Worm (Caenorhabditis elegans) whole organism, L3 larva: ENCODE results near the gene ras-2.

Experiments used
- R02D3.7 ChIP-seq: fragments of 150-350 bp; optimal IDR thresholded peaks from 2 replicates; lab custom pipeline; 2014; ENCODE audit warnings: missing biosample characterization, missing genetic modification characterization
- ama-1 ChIP-seq: fragments of 150-350 bp; optimal IDR thresholded peaks from 2 replicates; lab custom pipeline; 2018
- ceh-16 ChIP-seq: sonication (generic microtip); optimal IDR thresholded peaks from 2 replicates; lab custom pipeline; 2017; ENCODE audit warnings: missing biosample characterization, missing genetic modification characterization
- ceh-9 ChIP-seq: sonication (generic microtip); optimal IDR thresholded peaks from 2 replicates; lab custom pipeline; 2018; ENCODE audit warnings: missing biosample characterization, missing genetic modification characterization
- egl-27 ChIP-seq: sonication (generic microtip); optimal IDR thresholded peaks from 4 replicates; lab custom pipeline; 2017; ENCODE audit warnings: missing biosample characterization, missing genetic modification reagents, missing genetic modification characterization
- egl-5 ChIP-seq: fragments of 150-350 bp; optimal IDR thresholded peaks from 2 replicates; lab custom pipeline; 2017; ENCODE audit warnings: missing biosample characterization, missing genetic modification reagents, missing genetic modification characterization, inconsistent platforms
- elt-1 ChIP-seq: fragments of 150-350 bp; optimal IDR thresholded peaks from 2 replicates; lab custom pipeline; 2014; ENCODE audit warnings: missing biosample characterization, missing genetic modification characterization
- elt-2 ChIP-seq: sonication (generic microtip); optimal IDR thresholded peaks from 2 replicates; lab custom pipeline; 2016; ENCODE audit warnings: missing genetic modification reagents, mild to moderate bottlenecking, missing genetic modification characterization, missing compliant biosample characterization
- elt-3 ChIP-seq, 3 experiments: fragments of 150-350 bp in 1 of 3; sonication (generic microtip) in 2 of 3; optimal IDR thresholded peaks; 2 replicates in 2 of 3; 4 replicates in 1 of 3; lab custom pipeline; 2014 to 2017; ENCODE audit warnings: missing biosample characterization in 3 of 3, missing genetic modification characterization in 3 of 3
- fkh-10 ChIP-seq: sonication (generic microtip); optimal IDR thresholded peaks from 2 replicates; lab custom pipeline; 2017; ENCODE audit warnings: missing biosample characterization, missing genetic modification reagents, missing genetic modification characterization
- fkh-2 ChIP-seq: fragments of 150-350 bp; optimal IDR thresholded peaks from 2 replicates; lab custom pipeline; 2014; ENCODE audit warnings: missing biosample characterization, missing genetic modification reagents, missing genetic modification characterization
- hmg-11 ChIP-seq: sonication (generic microtip); optimal IDR thresholded peaks from 2 replicates; lab custom pipeline; 2016; ENCODE audit warnings: missing genetic modification characterization, missing compliant biosample characterization
- jun-1 ChIP-seq: fragments of 150-350 bp; optimal IDR thresholded peaks from 2 replicates; lab custom pipeline; 2014; ENCODE audit warnings: missing biosample characterization, missing genetic modification reagents, missing genetic modification characterization
- lin-15B ChIP-seq: fragments of 150-350 bp; optimal IDR thresholded peaks from 2 replicates; lab custom pipeline; 2014; ENCODE audit warnings: missing biosample characterization, missing genetic modification characterization
- lin-39 ChIP-seq: fragments of 150-350 bp; optimal IDR thresholded peaks from 2 replicates; lab custom pipeline; 2018; ENCODE audit warnings: missing biosample characterization, missing genetic modification reagents, missing genetic modification characterization
- mdl-1 ChIP-seq: fragments of 150-350 bp; optimal IDR thresholded peaks from 2 replicates; lab custom pipeline; 2014; ENCODE audit warnings: missing biosample characterization, missing genetic modification characterization
- nfya-1 ChIP-seq: sonication (generic microtip); optimal IDR thresholded peaks from 2 replicates; lab custom pipeline; 2017; ENCODE audit warnings: missing genetic modification characterization, mild to moderate bottlenecking, missing compliant biosample characterization, antibody characterized with exemption, moderate library complexity; ENCODE audit not compliant: insufficient read depth
- nhr-11 ChIP-seq: fragments of 150-350 bp; optimal IDR thresholded peaks from 2 replicates; lab custom pipeline; 2014; ENCODE audit warnings: missing biosample characterization, missing genetic modification characterization
- nhr-12 ChIP-seq: fragments of 150-350 bp; optimal IDR thresholded peaks from 2 replicates; lab custom pipeline; 2014; ENCODE audit warnings: missing biosample characterization, missing genetic modification characterization
- nhr-23 ChIP-seq: fragments of 150-350 bp; optimal IDR thresholded peaks from 2 replicates; lab custom pipeline; 2014; ENCODE audit warnings: missing biosample characterization, missing genetic modification reagents, missing genetic modification characterization
- nhr-237 ChIP-seq: fragments of 150-350 bp; optimal IDR thresholded peaks from 2 replicates; lab custom pipeline; 2014; ENCODE audit warnings: missing biosample characterization, missing genetic modification characterization
- nhr-25 ChIP-seq: sonication (generic microtip); optimal IDR thresholded peaks from 2 replicates; lab custom pipeline; 2017; ENCODE audit warnings: missing biosample characterization, missing genetic modification characterization
- nhr-28 ChIP-seq: fragments of 150-350 bp; optimal IDR thresholded peaks from 2 replicates; lab custom pipeline; 2014; ENCODE audit warnings: missing biosample characterization, missing genetic modification characterization
- nhr-43 ChIP-seq: sonication (generic microtip); optimal IDR thresholded peaks from 2 replicates; lab custom pipeline; 2016; ENCODE audit warnings: mild to moderate bottlenecking, missing genetic modification characterization, missing compliant biosample characterization; ENCODE audit not compliant: poor library complexity, severe bottlenecking
- nhr-76 ChIP-seq: fragments of 150-350 bp; sonication (generic microtip); optimal IDR thresholded peaks from 5 replicates; lab custom pipeline; 2014; ENCODE audit warnings: missing biosample characterization, missing genetic modification characterization
- nhr-77 ChIP-seq: fragments of 150-350 bp; optimal IDR thresholded peaks from 2 replicates; lab custom pipeline; 2014; ENCODE audit warnings: missing biosample characterization, missing genetic modification characterization
- pha-4 ChIP-seq: fragments of 150-350 bp; optimal IDR thresholded peaks from 2 replicates; lab custom pipeline; 2014; ENCODE audit warnings: missing biosample characterization, missing genetic modification reagents, missing genetic modification characterization
- skn-1 ChIP-seq: fragments of 150-350 bp; optimal IDR thresholded peaks from 2 replicates; lab custom pipeline; 2014; ENCODE audit warnings: missing biosample characterization, missing genetic modification characterization
- tbx-2 ChIP-seq: sonication (generic microtip); optimal IDR thresholded peaks from 2 replicates; lab custom pipeline; 2016; ENCODE audit warnings: mild to moderate bottlenecking, missing genetic modification characterization, missing compliant biosample characterization
- unc-39 ChIP-seq: sonication (generic microtip); optimal IDR thresholded peaks from 4 replicates; lab custom pipeline; 2017; ENCODE audit warnings: missing biosample characterization, missing genetic modification characterization
- unc-62 ChIP-seq: fragments of 150-350 bp; sonication (generic microtip); optimal IDR thresholded peaks from 4 replicates; lab custom pipeline; 2014; ENCODE audit warnings: missing biosample characterization, missing genetic modification reagents, missing genetic modification characterization
- ztf-11 ChIP-seq: fragments of 150-350 bp; optimal IDR thresholded peaks from 2 replicates; lab custom pipeline; 2014; ENCODE audit warnings: missing biosample characterization, missing genetic modification characterization

The ras-2 gene

DNA sequence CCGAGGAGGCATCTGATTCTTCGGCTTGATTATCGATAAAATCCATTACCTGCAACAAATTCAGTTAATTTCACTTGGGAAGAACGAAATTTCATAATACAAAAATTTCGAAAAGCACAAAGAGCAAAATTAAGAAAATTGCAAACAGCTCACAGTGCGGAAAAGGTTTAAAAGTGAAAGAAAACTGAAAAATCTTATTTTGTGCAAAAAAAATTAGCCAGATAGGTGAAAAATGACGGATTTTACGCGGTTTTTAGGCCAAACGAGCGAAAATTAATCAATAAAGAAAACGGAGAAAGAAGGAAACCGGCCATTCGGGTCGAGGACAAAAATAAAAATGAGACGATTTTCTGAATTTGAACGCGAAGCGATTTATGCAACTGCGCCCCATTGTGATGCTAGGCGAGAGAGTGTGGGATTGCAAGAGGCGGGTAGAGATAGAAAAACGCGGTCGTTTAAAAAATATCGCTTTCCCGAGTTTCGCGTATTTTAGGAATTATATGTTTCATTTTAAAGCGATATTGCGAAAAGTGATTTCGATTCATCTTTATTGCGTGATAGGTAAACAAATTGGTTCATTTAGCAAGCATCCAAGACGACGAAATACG is 19.2 kb downstream of the ras-2 start, which contains the start of gene emb-5:
Gene emb-5, minus strand, starts transcription at position 51 of the 608 bp plus-strand sequence.
- TF ChIP-seq lin-39 (tag; lab: Kevin White, UChicago) (peak; percentile 73), nhr-25 (peak; percentile 54), nhr-23 (tag; lab: Kevin White, UChicago) (peak; percentile 53), ceh-9 (no peak), nhr-43 (tag; lab: Kevin White, UChicago) (peak; percentile 3), hmg-11 (tag; lab: Kevin White, UChicago) (peak; percentile 25), elt-1 (tag; lab: Kevin White, UChicago) (no peak), egl-5 (tag; lab: Kevin White, UChicago) (peak; percentile 35), lin-15B (tag; lab: Kevin White, UChicago) (peak; percentile 81), pha-4 (no peak), R02D3.7 (tag; lab: Kevin White, UChicago) (peak; percentile 58)

DNA sequence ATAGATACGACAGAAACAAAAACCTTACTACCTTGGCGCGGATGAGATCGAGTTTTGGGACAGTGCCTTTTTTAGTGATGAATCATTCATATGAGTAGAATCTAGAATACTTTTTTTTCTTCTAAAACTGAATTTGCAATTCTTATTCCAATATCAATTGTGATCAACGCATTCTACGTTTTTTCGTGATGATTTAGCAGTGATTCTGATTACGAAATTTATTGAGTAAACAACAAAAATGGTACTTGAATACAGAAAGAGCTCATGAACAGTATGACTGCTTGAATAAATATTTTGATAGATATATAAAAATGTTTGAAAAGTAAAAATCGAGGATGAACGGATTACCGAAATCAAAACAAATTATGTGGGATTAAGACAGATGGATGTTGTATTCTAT is 24.8 kb downstream of the ras-2 start, which contains the start of gene him-18:
Gene him-18, minus strand, starts transcription at position 101 of the 400 bp plus-strand sequence.
- TF ChIP-seq fkh-10 (GFP tag; lab: Kevin White, UChicago) = no peak
- TF ChIP-seq, all 47 proteins: peak for 0

DNA sequence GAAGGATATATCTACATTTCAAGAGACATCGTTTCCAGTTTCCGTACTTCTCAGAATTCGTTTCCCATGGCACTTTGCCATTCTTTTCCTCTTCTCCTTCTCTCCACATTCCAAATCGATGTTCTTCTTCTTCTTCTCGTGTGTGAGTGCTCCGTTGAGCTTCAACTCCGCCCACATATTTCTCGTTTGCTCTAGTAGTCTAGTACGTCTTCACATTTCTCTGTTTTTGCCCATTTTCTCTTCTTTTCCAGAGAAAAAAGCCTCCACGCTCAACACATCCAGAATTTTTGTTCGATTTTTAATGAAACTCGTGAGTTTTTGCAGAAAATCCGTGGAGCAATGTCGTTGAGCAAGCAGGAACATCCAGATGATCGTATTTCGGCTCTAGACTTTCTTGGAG is 31.0 kb downstream of the ras-2 start, which contains the start of gene T04A8.18:
Gene T04A8.18, plus strand, starts transcription at position 301 of the 400 bp plus-strand sequence.
- no peak for TF ChIP-seq lin-39 (tag; lab: Kevin White, UChicago)
- no peak for TF ChIP-seq nhr-23 (tag; lab: Kevin White, UChicago)
- TF ChIP-seq nhr-76 = no peak
- no peak for TF ChIP-seq unc-62 (GFP tag; lab: Kevin White, UChicago)
- TF ChIP-seq unc-39 (tag; lab: Kevin White, UChicago) = no peak

DNA sequence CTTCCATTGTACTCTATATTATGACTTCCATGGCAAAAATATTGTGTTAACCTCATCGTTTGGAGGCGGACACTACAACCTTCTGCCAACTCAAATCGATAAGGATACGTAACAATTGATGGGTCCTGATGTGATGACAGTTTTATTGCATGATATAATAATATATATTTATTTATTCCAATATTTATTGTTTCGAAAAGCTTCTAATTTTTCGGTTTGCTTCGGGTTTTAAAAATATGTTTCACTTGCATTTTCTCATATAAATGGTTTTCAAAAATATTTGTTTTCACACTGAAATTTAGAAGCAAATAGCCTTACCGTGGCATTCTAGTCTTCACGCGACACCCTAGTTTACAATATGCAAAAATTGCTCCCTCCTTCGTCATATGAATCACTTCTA is 33.2 kb downstream of the ras-2 start, which contains the start of gene T04A8.13:
Gene T04A8.13, plus strand, starts transcription at position 301 of the 400 bp plus-strand sequence.
- TF ChIP-seq nhr-77 (tag; lab: Kevin White, UChicago) = no peak
- TF ChIP-seq nhr-23 (tag; lab: Kevin White, UChicago) = no peak
- no peak for TF ChIP-seq nhr-237 (tag; lab: Kevin White, UChicago)
- TF ChIP-seq nhr-11 = no peak
- TF ChIP-seq tbx-2 = no peak
- TF ChIP-seq lin-15B (tag; lab: Kevin White, UChicago) = no peak
- no peak for TF ChIP-seq egl-5 (tag; lab: Kevin White, UChicago)
- no peak for TF ChIP-seq jun-1
- TF ChIP-seq pha-4 = no peak
- no peak for TF ChIP-seq skn-1 (tag; lab: Kevin White, UChicago)
- no peak for TF ChIP-seq nhr-25
- no peak for TF ChIP-seq ama-1 (lab: Kevin White, UChicago)
- TF ChIP-seq R02D3.7 (tag; lab: Kevin White, UChicago) = no peak
- no peak for TF ChIP-seq nfya-1 (tag; lab: Kevin White, UChicago)
- TF ChIP-seq elt-1 (tag; lab: Kevin White, UChicago) = no peak
- TF ChIP-seq lin-39 (tag; lab: Kevin White, UChicago) = no peak
- TF ChIP-seq ztf-11 = no peak
- no peak for TF ChIP-seq ceh-16 (tag; lab: Kevin White, UChicago)
- TF ChIP-seq elt-3 (tag; optimal IDR thresholded peaks at IDR 0.05; lab: Kevin White, UChicago) = no peak

ce11 chrIII:4705207-4705606 is 34.7 kb downstream of the ras-2 start, which contains the start of gene pgap-2:
Gene pgap-2, plus strand, starts transcription at chrIII:4705507.
- no peak for TF ChIP-seq skn-1 (tag; lab: Kevin White, UChicago)
- TF ChIP-seq unc-62 (GFP tag; lab: Kevin White, UChicago) = no peak
- no peak for TF ChIP-seq ztf-11
- TF ChIP-seq nhr-237 (tag; lab: Kevin White, UChicago) = no peak
- TF ChIP-seq jun-1 = no peak
- TF ChIP-seq fkh-2 (tag; lab: Kevin White, UChicago) = no peak
- TF ChIP-seq pha-4 = no peak
- no peak for TF ChIP-seq nhr-28 (tag; lab: Kevin White, UChicago)
- no peak for TF ChIP-seq elt-2 (tag; lab: Kevin White, UChicago)
- no peak for TF ChIP-seq nhr-12
- no peak for TF ChIP-seq egl-27 (tag; lab: Kevin White, UChicago)
- TF ChIP-seq nhr-23 (tag; lab: Kevin White, UChicago) = no peak
- no peak for TF ChIP-seq mdl-1 (tag; lab: Kevin White, UChicago)
